Comparison of ENCODE assay signal across 4 fruit fly cellular contexts in the genomic region with DNA sequence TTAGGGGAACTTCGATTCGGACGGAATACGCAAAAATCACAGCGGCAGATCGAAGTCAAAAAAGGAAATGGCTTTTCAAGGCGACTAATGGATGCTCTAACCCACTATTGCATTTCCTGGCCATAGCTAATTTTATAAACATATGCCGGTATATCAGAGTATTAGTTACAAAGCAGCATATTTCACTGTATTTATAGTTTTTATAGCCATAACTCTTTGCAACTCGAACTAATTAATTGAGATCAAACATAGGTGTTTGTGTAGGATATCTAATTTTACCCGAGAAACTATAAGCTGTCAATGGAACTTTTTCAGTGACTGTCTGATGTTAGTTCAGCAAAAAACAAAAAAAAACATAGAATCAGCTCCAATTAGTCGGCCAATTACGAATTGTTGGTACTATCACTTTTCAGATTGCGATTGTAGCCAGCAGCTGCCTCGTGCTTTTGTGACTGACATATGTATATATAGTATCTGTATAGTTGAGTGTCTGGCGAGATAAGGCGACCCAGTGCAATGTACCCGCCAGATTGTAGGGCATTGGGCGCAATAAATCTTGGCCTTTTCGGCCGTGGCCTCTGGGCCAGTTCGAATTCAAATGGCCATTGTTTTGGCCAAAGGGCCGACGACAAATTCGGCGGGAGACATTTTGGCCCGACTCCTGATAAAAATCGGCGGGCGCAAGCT.
A peak's percentile ranks its signal among the peaks of the same experiment; 100 is the strongest.
TF ChIP-seq lines count a peak whose summit lies in the region.

No protein-coding gene starts in this region.

- no peak for TF ChIP-seq CTCF in whole organism, embryonic (GFP tag; optimal IDR thresholded peaks at IDR 0.05; lab: Kevin White, UChicago)

TF ChIP-seq in whole organism, embryonic, 481 proteins besides CTCF, POLR2A, EP300 and RAD21:
- peak; percentile 51 for TF ChIP-seq sens (GFP tag; lab: Kevin White, UChicago)
- TF ChIP-seq ab (GFP tag; optimal IDR thresholded peaks at IDR 0.05; lab: Kevin White, UChicago) = no peak
- no peak for TF ChIP-seq sna (GFP tag; IDR thresholded peaks at IDR 0.05; lab: Robert Waterston, UW; ENCODE audit: partially characterized antibody)
- TF ChIP-seq Med (GFP tag; lab: Kevin White, UChicago) = peak; percentile 32
- peak; percentile 55 for TF ChIP-seq D19A (tag; optimal IDR thresholded peaks at IDR 0.05; lab: Kevin White, UChicago)

TF ChIP-seq in whole organism, prepupa, 60 proteins besides CTCF, POLR2A, EP300 and RAD21:
- TF ChIP-seq CG9139 (GFP tag; optimal IDR thresholded peaks at IDR 0.05; lab: Kevin White, UChicago) (no peak), dsx (GFP tag; optimal IDR thresholded peaks at IDR 0.05; lab: Kevin White, UChicago; ENCODE audit: poor library complexity, severe bottlenecking) (no peak), CG11762 (GFP tag; optimal IDR thresholded peaks at IDR 0.05; lab: Kevin White, UChicago; ENCODE audit: insufficient read depth) (no peak), acj6 (GFP tag; optimal IDR thresholded peaks at IDR 0.05; lab: Kevin White, UChicago) (no peak), CG8319 (GFP tag; optimal IDR thresholded peaks at IDR 0.05; lab: Kevin White, UChicago) (no peak), esn (GFP tag; optimal IDR thresholded peaks at IDR 0.05; lab: Kevin White, UChicago) (peak; percentile 13), vri (GFP tag; optimal IDR thresholded peaks at IDR 0.05; lab: Kevin White, UChicago) (no peak), Eip78C (GFP tag; lab: Kevin White, UChicago) (peak; percentile 58), Hr38 (GFP tag; optimal IDR thresholded peaks at IDR 0.05; lab: Kevin White, UChicago) (no peak), CG6808 (GFP tag; optimal IDR thresholded peaks at IDR 0.05; lab: Kevin White, UChicago) (no peak), Ets21C (GFP tag; optimal IDR thresholded peaks at IDR 0.05; lab: Kevin White, UChicago) (no peak), Smox (GFP tag; optimal IDR thresholded peaks at IDR 0.05; lab: Kevin White, UChicago) (no peak), CG8632 (GFP tag; optimal IDR thresholded peaks at IDR 0.05; lab: Kevin White, UChicago) (no peak), svp (GFP tag; lab: Kevin White, UChicago) (peak; percentile 94), Sox15 (GFP tag; optimal IDR thresholded peaks at IDR 0.05; lab: Kevin White, UChicago) (no peak), dac (GFP tag; optimal IDR thresholded peaks at IDR 0.05; lab: Kevin White, UChicago) (no peak), topi (GFP tag; optimal IDR thresholded peaks at IDR 0.05; lab: Kevin White, UChicago) (no peak)

TF ChIP-seq in whole organism, pupa, 21 proteins besides CTCF, POLR2A, EP300 and RAD21:
- TF ChIP-seq CG32121 (GFP tag; IDR thresholded peaks at IDR 0.05; lab: Robert Waterston, UW) = no peak
- peak; percentile 38 for TF ChIP-seq EcR (GFP tag; optimal IDR thresholded peaks at IDR 0.05; lab: Kevin White, UChicago)
- TF ChIP-seq CG17806 (tag; optimal IDR thresholded peaks at IDR 0.05; lab: Kevin White, UChicago) = no peak
- no peak for TF ChIP-seq CG14655 (GFP tag; optimal IDR thresholded peaks at IDR 0.05; lab: Kevin White, UChicago)
TF ChIP-seq in whole organism, pupa: peak in this region for 1.

TF ChIP-seq in whole organism, wandering third instar larva, 38 proteins besides CTCF, POLR2A, EP300 and RAD21:
- TF ChIP-seq Jra (GFP tag; optimal IDR thresholded peaks at IDR 0.05; lab: Kevin White, UChicago) = no peak
- no peak for TF ChIP-seq Myc (optimal IDR thresholded peaks at IDR 0.05; lab: Kevin White, UChicago)
- no peak for TF ChIP-seq CG32264 (GFP tag; optimal IDR thresholded peaks at IDR 0.05; lab: Kevin White, UChicago)
- TF ChIP-seq woc (GFP tag; optimal IDR thresholded peaks at IDR 0.05; lab: Kevin White, UChicago) = peak; percentile 12
- no peak for TF ChIP-seq lola (GFP tag; optimal IDR thresholded peaks at IDR 0.05; lab: Kevin White, UChicago)
- peak; percentile 36 for TF ChIP-seq h (GFP tag; optimal IDR thresholded peaks at IDR 0.05; lab: Kevin White, UChicago)
- peak; percentile 24 for TF ChIP-seq fru (GFP tag; optimal IDR thresholded peaks at IDR 0.05; lab: Kevin White, UChicago)
- no peak for TF ChIP-seq Rel (GFP tag; optimal IDR thresholded peaks at IDR 0.05; lab: Kevin White, UChicago)
- peak; percentile 12 for TF ChIP-seq Rel (tag; optimal IDR thresholded peaks at IDR 0.05; lab: Kevin White, UChicago)
- no peak for TF ChIP-seq psq (GFP tag; optimal IDR thresholded peaks at IDR 0.05; lab: Kevin White, UChicago)
- peak in 1 of 2 experiments; percentile 32 for TF ChIP-seq foxo (GFP tag; optimal IDR thresholded peaks at IDR 0.05; lab: Kevin White, UChicago)
- no peak for TF ChIP-seq N (GFP tag; optimal IDR thresholded peaks at IDR 0.05; lab: Kevin White, UChicago)
- TF ChIP-seq HLH106 (tag; optimal IDR thresholded peaks at IDR 0.05; lab: Kevin White, UChicago) = no peak
